Fruit fly (Drosophila melanogaster) whole organism, wandering third instar larva: Measurements from ENCODE around the gene Gr5a.

Source experiments
- Abd-B ChIP-seq: fragments of >200 bp; optimal IDR thresholded peaks from 2 replicates; lab custom pipeline; 2017; ENCODE audit warnings: missing biosample characterization, missing genetic modification characterization
- Dfd ChIP-seq: fragments of >200 bp; optimal IDR thresholded peaks from 2 replicates; lab custom pipeline; 2017; ENCODE audit warnings: missing biosample characterization, missing genetic modification characterization
- Dif ChIP-seq: fragments of 200-275, 200-300 bp; sonication (Bioruptor generic); optimal IDR thresholded peaks from 2 replicates; lab custom pipeline; 2018; ENCODE audit warnings: missing biosample characterization, missing genetic modification characterization; ENCODE audit not compliant: partially characterized antibody
- Hr83 ChIP-seq: fragments of 200-300 bp; sonication (Bioruptor generic); optimal IDR thresholded peaks from 2 replicates; lab custom pipeline; 2016; ENCODE audit warnings: missing biosample characterization, mild to moderate bottlenecking, missing genetic modification characterization, moderate library complexity; ENCODE audit not compliant: poor library complexity, severe bottlenecking
- Myc ChIP-seq: fragments of >200 bp; optimal IDR thresholded peaks from 2 replicates; lab custom pipeline; 2017
- N ChIP-seq: fragments of >200 bp; optimal IDR thresholded peaks from 2 replicates; lab custom pipeline; 2018; ENCODE audit warnings: missing biosample characterization, missing external identifiers, missing genetic modification characterization
- OdsH ChIP-seq: fragments of 200-800 bp; sonication (Bioruptor generic); optimal IDR thresholded peaks from 2 replicates; lab custom pipeline; 2016; ENCODE audit warnings: missing biosample characterization, mild to moderate bottlenecking, missing genetic modification characterization
- Sp1 ChIP-seq: fragments of 200-800 bp; sonication (Bioruptor generic); optimal IDR thresholded peaks from 3 replicates; lab custom pipeline; 2019; ENCODE audit warnings: missing biosample characterization, mild to moderate bottlenecking, missing genetic modification characterization, moderate library complexity
- dl ChIP-seq, 2 experiments: fragments of 175-275, 200-275 bp in 1 of 2; fragments of 200-275 bp in 1 of 2; sonication (Bioruptor generic); optimal IDR thresholded peaks; lab custom pipeline; 2018; ENCODE audit warnings: mild to moderate bottlenecking in 2 of 2, missing biosample characterization in 2 of 2, missing genetic modification characterization in 2 of 2, moderate library complexity in 2 of 2; ENCODE audit not compliant: partially characterized antibody in 2 of 2, insufficient read depth in 1 of 2
- dsf ChIP-seq: sonication (Bioruptor generic); optimal IDR thresholded peaks from 2 replicates; lab custom pipeline; 2016; ENCODE audit warnings: missing biosample characterization, missing genetic modification characterization, borderline replicate concordance
- h ChIP-seq: fragments of 200-800 bp; sonication (Bioruptor generic); optimal IDR thresholded peaks from 3 replicates; lab custom pipeline; 2016; ENCODE audit warnings: missing biosample characterization, mild to moderate bottlenecking, missing genetic modification characterization
- jim ChIP-seq: fragments of 175-275, 200-325 bp; sonication (Bioruptor generic); optimal IDR thresholded peaks from 2 replicates; lab custom pipeline; 2016; ENCODE audit warnings: missing biosample characterization, mild to moderate bottlenecking, missing genetic modification characterization
- psq ChIP-seq: fragments of 200-800 bp; sonication (Bioruptor generic); optimal IDR thresholded peaks from 3 replicates; lab custom pipeline; 2017; ENCODE audit warnings: missing biosample characterization, mild to moderate bottlenecking, missing genetic modification characterization, moderate library complexity

- TF ChIP-seq OdsH (GFP tag; lab: Kevin White, UChicago) (no peak), N (GFP tag; lab: Kevin White, UChicago) (no peak), dl (GFP tag; optimal IDR thresholded peaks at IDR 0.05; lab: Kevin White, UChicago; ENCODE audit: insufficient read depth in 1 of 2, partially characterized antibody in 2 of 2) (no peak), jim (GFP tag; lab: Kevin White, UChicago) (no peak), Dif (GFP tag; lab: Kevin White, UChicago) (no peak), Sp1 (GFP tag; lab: Kevin White, UChicago) (peak; percentile 9), Abd-B (GFP tag; lab: Kevin White, UChicago) (no peak), Myc (no peak), h (GFP tag; lab: Kevin White, UChicago) (peak; percentile 28), Dfd (GFP tag; lab: Kevin White, UChicago) (no peak), dsf (GFP tag; lab: Kevin White, UChicago) (no peak), psq (GFP tag; lab: Kevin White, UChicago) (no peak), Hr83 (GFP tag; lab: Kevin White, UChicago) (no peak)
These were observed 34.2 kb upstream of the Gr5a start for dm6 chrX:5646228-5646627.
